Worm (Caenorhabditis elegans) whole organism, L2 larva: Measurements from ENCODE around the gene K07E1.1.

Source experiments
- ama-1 ChIP-seq: fragments of 150-350 bp; optimal IDR thresholded peaks from 2 replicates; lab custom pipeline; 2018; ENCODE audit warnings: inconsistent platforms
- elt-1 ChIP-seq: fragments of 150-350 bp; optimal IDR thresholded peaks from 2 replicates; lab custom pipeline; 2014; ENCODE audit warnings: missing biosample characterization, missing genetic modification characterization
- elt-3 ChIP-seq: sonication (generic microtip); optimal IDR thresholded peaks from 2 replicates; lab custom pipeline; 2017; ENCODE audit warnings: missing biosample characterization, missing genetic modification characterization
- fos-1 ChIP-seq: fragments of 150-350 bp; optimal IDR thresholded peaks from 2 replicates; lab custom pipeline; 2014; ENCODE audit warnings: missing biosample characterization, missing genetic modification characterization
- lin-11 ChIP-seq: fragments of 150-350 bp; sonication (generic microtip); optimal IDR thresholded peaks from 2 replicates; lab custom pipeline; 2014; ENCODE audit warnings: missing biosample characterization, missing genetic modification characterization, inconsistent platforms, mixed read lengths
- lin-39 ChIP-seq: fragments of 150-350 bp; optimal IDR thresholded peaks from 2 replicates; lab custom pipeline; 2014; ENCODE audit warnings: missing biosample characterization, missing genetic modification reagents, missing genetic modification characterization
- mdl-1 ChIP-seq, 2 experiments: fragments of 150-350 bp in 1 of 2; sonication (generic microtip) in 1 of 2; optimal IDR thresholded peaks; 2 replicates each; lab custom pipeline; 2017; ENCODE audit warnings: missing biosample characterization in 2 of 2, missing genetic modification characterization in 2 of 2
- nhr-11 ChIP-seq: fragments of 150-350 bp; optimal IDR thresholded peaks from 2 replicates; lab custom pipeline; 2014; ENCODE audit warnings: missing biosample characterization, missing genetic modification characterization
- nhr-237 ChIP-seq: fragments of 150-350 bp; optimal IDR thresholded peaks from 2 replicates; lab custom pipeline; 2014; ENCODE audit warnings: missing biosample characterization, missing genetic modification characterization
- nhr-77 ChIP-seq: fragments of 150-350 bp; optimal IDR thresholded peaks from 2 replicates; lab custom pipeline; 2014; ENCODE audit warnings: missing biosample characterization, missing genetic modification characterization
- skn-1 ChIP-seq: sonication (generic microtip); optimal IDR thresholded peaks from 2 replicates; lab custom pipeline; 2017; ENCODE audit warnings: missing biosample characterization, missing genetic modification characterization
- snpc-4 ChIP-seq: fragments of 150-350 bp; optimal IDR thresholded peaks from 2 replicates; lab custom pipeline; 2014; ENCODE audit warnings: missing biosample characterization, missing genetic modification characterization
- ztf-4 ChIP-seq: fragments of 150-350 bp; optimal IDR thresholded peaks from 2 replicates; lab custom pipeline; 2014; ENCODE audit warnings: missing biosample characterization, missing genetic modification characterization

DNA sequence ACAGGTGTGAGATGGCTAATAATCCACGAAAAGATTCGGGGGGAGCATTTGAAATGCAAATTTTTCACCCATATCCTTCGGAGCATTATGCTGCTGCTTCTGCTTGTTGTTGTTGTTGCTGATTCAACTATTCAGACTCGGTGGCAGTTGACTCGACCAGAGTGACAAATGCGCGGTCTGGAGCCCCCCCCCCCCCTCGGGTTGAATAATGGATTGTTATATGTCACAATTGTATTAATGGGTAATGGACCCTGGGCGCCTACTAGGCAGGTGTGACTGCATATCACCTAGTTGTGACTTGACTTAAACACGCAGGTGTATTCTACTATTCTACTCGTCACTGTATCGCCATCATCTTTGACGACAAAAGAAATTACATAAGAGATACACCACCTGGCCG, 24.7 kb downstream of the K07E1.1 start:
- no peak for TF ChIP-seq lin-11 (tag; lab: Kevin White, UChicago)
- no peak for TF ChIP-seq snpc-4 (tag; lab: Kevin White, UChicago)
- no peak for TF ChIP-seq elt-3 (tag; lab: Kevin White, UChicago)
- no peak for TF ChIP-seq fos-1 (tag; lab: Kevin White, UChicago)
- TF ChIP-seq skn-1 (tag; lab: Kevin White, UChicago): no peak
- no peak for TF ChIP-seq ama-1 (lab: Kevin White, UChicago)
- no peak for TF ChIP-seq ztf-4 (tag; lab: Kevin White, UChicago)
- no peak for TF ChIP-seq nhr-77 (tag; lab: Kevin White, UChicago)
- TF ChIP-seq mdl-1 (tag; optimal IDR thresholded peaks at IDR 0.05; lab: Kevin White, UChicago): no peak
- TF ChIP-seq nhr-237: no peak
- no peak for TF ChIP-seq nhr-11 (tag; lab: Kevin White, UChicago)
- no peak for TF ChIP-seq lin-39 (tag; lab: Kevin White, UChicago)
- no peak for TF ChIP-seq elt-1
